Fruit fly (Drosophila melanogaster) whole organism, wandering third instar larva: ENCODE results near the gene Cpsf5.

ENCODE experiments used
- Abd-B ChIP-seq: fragments of >200 bp; optimal IDR thresholded peaks from 2 replicates; lab custom pipeline; 2017; ENCODE audit warnings: missing biosample characterization, missing genetic modification characterization
- CG32264 ChIP-seq: fragments of 200-800 bp; sonication (Bioruptor generic); optimal IDR thresholded peaks from 2 replicates; lab custom pipeline; 2016; ENCODE audit warnings: missing biosample characterization, missing genetic modification characterization
- CG9705 ChIP-seq: fragments of 200-800 bp; sonication (Bioruptor generic); optimal IDR thresholded peaks from 2 replicates; lab custom pipeline; 2018; ENCODE audit warnings: missing biosample characterization, mild to moderate bottlenecking, missing genetic modification characterization
- CrebA ChIP-seq: fragments of 200-800 bp; sonication (Bioruptor generic); optimal IDR thresholded peaks from 2 replicates; lab custom pipeline; 2016; ENCODE audit warnings: missing biosample characterization, mild to moderate bottlenecking, missing genetic modification characterization, borderline replicate concordance
- Dfd ChIP-seq: fragments of >200 bp; optimal IDR thresholded peaks from 2 replicates; lab custom pipeline; 2017; ENCODE audit warnings: missing biosample characterization, missing genetic modification characterization
- Dif ChIP-seq: fragments of 200-275, 200-300 bp; sonication (Bioruptor generic); optimal IDR thresholded peaks from 2 replicates; lab custom pipeline; 2018; ENCODE audit warnings: missing biosample characterization, missing genetic modification characterization; ENCODE audit not compliant: partially characterized antibody
- GATAd ChIP-seq: sonication (Bioruptor generic); optimal IDR thresholded peaks from 2 replicates; lab custom pipeline; 2016; ENCODE audit warnings: missing biosample characterization, missing genetic modification characterization
- HLH106 ChIP-seq: fragments of 200-800 bp; optimal IDR thresholded peaks from 3 replicates; lab custom pipeline; 2019; ENCODE audit warnings: missing biosample characterization, mild to moderate bottlenecking, missing genetic modification characterization, moderate library complexity
- Hnf4 ChIP-seq: fragments of 200-800 bp; sonication (Bioruptor generic); optimal IDR thresholded peaks from 2 replicates; lab custom pipeline; 2016; ENCODE audit warnings: missing biosample characterization, mild to moderate bottlenecking, missing genetic modification characterization
- Hr78 ChIP-seq: fragments of >200 bp; optimal IDR thresholded peaks from 2 replicates; lab custom pipeline; 2017; ENCODE audit warnings: missing biosample characterization, missing genetic modification characterization
- Hr83 ChIP-seq: fragments of 200-300 bp; sonication (Bioruptor generic); optimal IDR thresholded peaks from 2 replicates; lab custom pipeline; 2016; ENCODE audit warnings: missing biosample characterization, mild to moderate bottlenecking, missing genetic modification characterization, moderate library complexity; ENCODE audit not compliant: poor library complexity, severe bottlenecking
- Jra ChIP-seq: sonication (Bioruptor generic); optimal IDR thresholded peaks from 2 replicates; lab custom pipeline; 2016; ENCODE audit warnings: missing biosample characterization, missing genetic modification characterization
- Mio ChIP-seq: sonication (Bioruptor generic); optimal IDR thresholded peaks from 2 replicates; lab custom pipeline; 2016; ENCODE audit warnings: missing biosample characterization, missing genetic modification characterization
- Myc ChIP-seq: fragments of >200 bp; optimal IDR thresholded peaks from 2 replicates; lab custom pipeline; 2017
- N ChIP-seq: fragments of >200 bp; optimal IDR thresholded peaks from 2 replicates; lab custom pipeline; 2018; ENCODE audit warnings: missing biosample characterization, missing external identifiers, missing genetic modification characterization
- OdsH ChIP-seq: fragments of 200-800 bp; sonication (Bioruptor generic); optimal IDR thresholded peaks from 2 replicates; lab custom pipeline; 2016; ENCODE audit warnings: missing biosample characterization, mild to moderate bottlenecking, missing genetic modification characterization
- Rel ChIP-seq, 2 experiments: fragments of 200-800 bp; sonication (Bioruptor generic) in 1 of 2; optimal IDR thresholded peaks; 2 replicates in 1 of 2; 3 replicates in 1 of 2; lab custom pipeline; 2016 to 2019; ENCODE audit warnings: mild to moderate bottlenecking in 2 of 2, missing biosample characterization in 2 of 2, missing genetic modification characterization in 2 of 2, moderate library complexity in 1 of 2
- Sp1 ChIP-seq: fragments of 200-800 bp; sonication (Bioruptor generic); optimal IDR thresholded peaks from 3 replicates; lab custom pipeline; 2019; ENCODE audit warnings: missing biosample characterization, mild to moderate bottlenecking, missing genetic modification characterization, moderate library complexity
- Vsx2 ChIP-seq: fragments of 200-300, 225-300 bp; sonication (Bioruptor generic); optimal IDR thresholded peaks from 2 replicates; lab custom pipeline; 2018; ENCODE audit warnings: missing biosample characterization, missing genetic modification characterization; ENCODE audit not compliant: partially characterized antibody
- br ChIP-seq: fragments of 200-800 bp; sonication (Bioruptor generic); optimal IDR thresholded peaks from 2 replicates; lab custom pipeline; 2016; ENCODE audit warnings: missing biosample characterization, missing genetic modification characterization
- brk ChIP-seq: fragments of 200-800 bp; sonication (Bioruptor generic); optimal IDR thresholded peaks from 2 replicates; lab custom pipeline; 2016; ENCODE audit warnings: missing biosample characterization, mild to moderate bottlenecking, missing genetic modification characterization
- dl ChIP-seq, 2 experiments: fragments of 175-275, 200-275 bp in 1 of 2; fragments of 200-275 bp in 1 of 2; sonication (Bioruptor generic); optimal IDR thresholded peaks; lab custom pipeline; 2018; ENCODE audit warnings: mild to moderate bottlenecking in 2 of 2, missing biosample characterization in 2 of 2, missing genetic modification characterization in 2 of 2, moderate library complexity in 2 of 2; ENCODE audit not compliant: partially characterized antibody in 2 of 2, insufficient read depth in 1 of 2
- dmrt93B ChIP-seq: fragments of 200-800 bp; sonication (Bioruptor generic); optimal IDR thresholded peaks from 2 replicates; lab custom pipeline; 2018; ENCODE audit warnings: missing biosample characterization, mild to moderate bottlenecking, missing genetic modification characterization
- dsf ChIP-seq: sonication (Bioruptor generic); optimal IDR thresholded peaks from 2 replicates; lab custom pipeline; 2016; ENCODE audit warnings: missing biosample characterization, missing genetic modification characterization, borderline replicate concordance
- ey ChIP-seq: fragments of 200-800 bp; sonication (Bioruptor generic); optimal IDR thresholded peaks from 2 replicates; lab custom pipeline; 2016; ENCODE audit warnings: missing biosample characterization, missing genetic modification characterization
- foxo ChIP-seq, 2 experiments: fragments of 200-800 bp; sonication (Bioruptor generic); optimal IDR thresholded peaks; 2 replicates in 1 of 2; 3 replicates in 1 of 2; lab custom pipeline; 2016 to 2017; ENCODE audit warnings: missing biosample characterization in 2 of 2, missing genetic modification characterization in 2 of 2
- fru ChIP-seq: fragments of 200-800 bp; sonication (Bioruptor generic); optimal IDR thresholded peaks from 3 replicates; lab custom pipeline; 2016; ENCODE audit warnings: missing biosample characterization, mild to moderate bottlenecking, missing genetic modification characterization
- h ChIP-seq: fragments of 200-800 bp; sonication (Bioruptor generic); optimal IDR thresholded peaks from 3 replicates; lab custom pipeline; 2016; ENCODE audit warnings: missing biosample characterization, mild to moderate bottlenecking, missing genetic modification characterization
- jim ChIP-seq: fragments of 175-275, 200-325 bp; sonication (Bioruptor generic); optimal IDR thresholded peaks from 2 replicates; lab custom pipeline; 2016; ENCODE audit warnings: missing biosample characterization, mild to moderate bottlenecking, missing genetic modification characterization
- lola ChIP-seq: fragments of >200 bp; optimal IDR thresholded peaks from 2 replicates; lab custom pipeline; 2017; ENCODE audit warnings: missing biosample characterization, missing genetic modification characterization
- pan ChIP-seq: fragments of >200 bp; optimal IDR thresholded peaks from 2 replicates; lab custom pipeline; 2017
- psq ChIP-seq: fragments of 200-800 bp; sonication (Bioruptor generic); optimal IDR thresholded peaks from 3 replicates; lab custom pipeline; 2017; ENCODE audit warnings: missing biosample characterization, mild to moderate bottlenecking, missing genetic modification characterization, moderate library complexity
- rgr ChIP-seq: fragments of 200-800 bp; sonication (Bioruptor generic); optimal IDR thresholded peaks from 3 replicates; lab custom pipeline; 2016; ENCODE audit warnings: missing biosample characterization, mild to moderate bottlenecking, missing genetic modification characterization
- sage ChIP-seq: fragments of 200-800 bp; sonication (Bioruptor generic); optimal IDR thresholded peaks from 2 replicates; lab custom pipeline; 2016; ENCODE audit warnings: missing biosample characterization, mild to moderate bottlenecking, missing genetic modification characterization
- sv ChIP-seq: fragments of 200-800 bp; sonication (Bioruptor generic); optimal IDR thresholded peaks from 3 replicates; lab custom pipeline; 2016; ENCODE audit warnings: missing biosample characterization, missing genetic modification characterization
- tai ChIP-seq: sonication (Bioruptor generic); optimal IDR thresholded peaks from 2 replicates; lab custom pipeline; 2016; ENCODE audit warnings: missing biosample characterization, missing genetic modification characterization
- usp ChIP-seq: fragments of >200 bp; optimal IDR thresholded peaks from 2 replicates; lab custom pipeline; 2017; ENCODE audit warnings: missing biosample characterization, missing genetic modification characterization
- woc ChIP-seq: sonication (Bioruptor generic); optimal IDR thresholded peaks from 2 replicates; lab custom pipeline; 2016; ENCODE audit warnings: missing biosample characterization, mild to moderate bottlenecking, missing genetic modification characterization

Gene Cpsf5

DNA sequence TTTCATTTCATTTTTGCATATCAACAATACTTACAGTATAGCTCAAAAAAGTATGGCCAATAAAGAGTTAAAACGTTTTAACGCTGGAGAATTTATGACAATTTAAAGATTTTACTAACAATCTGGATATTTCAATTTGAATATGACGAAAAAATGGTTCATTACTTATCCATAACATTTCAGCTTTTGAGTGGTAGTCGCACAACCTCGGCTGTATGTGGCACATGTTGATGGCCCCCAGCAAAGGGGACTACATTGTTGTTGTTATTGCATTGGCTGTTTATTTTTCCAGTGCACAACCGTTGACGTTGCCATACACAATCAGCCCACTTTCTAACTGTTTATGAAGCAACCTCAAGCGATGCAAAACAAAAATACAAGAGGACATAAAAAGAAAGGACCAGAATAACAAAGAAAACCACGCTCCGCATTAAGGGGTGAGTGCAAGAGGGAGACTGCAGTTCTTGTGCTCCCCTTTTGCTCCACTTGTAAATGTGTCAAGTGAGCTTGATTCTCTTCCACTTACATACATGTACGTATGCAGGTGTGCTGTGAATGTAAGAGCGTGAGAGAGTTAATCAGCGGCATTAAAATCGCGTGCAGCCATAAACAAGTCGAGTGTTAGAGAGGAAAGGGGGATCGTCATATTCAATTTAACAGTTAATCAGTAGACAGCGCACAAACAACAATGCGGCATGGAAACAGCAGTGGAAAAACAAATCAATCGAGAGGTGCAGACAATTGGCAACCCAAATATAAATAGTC lies 9.4 kb downstream of the Cpsf5 start:
- TF ChIP-seq psq (GFP tag; lab: Kevin White, UChicago) (peak; percentile 86), Dfd (GFP tag; lab: Kevin White, UChicago) (no peak), usp (GFP tag; lab: Kevin White, UChicago) (no peak), Hr83 (GFP tag; lab: Kevin White, UChicago) (no peak), Sp1 (GFP tag; lab: Kevin White, UChicago) (peak; percentile 90), Rel (GFP tag; optimal IDR thresholded peaks at IDR 0.05; lab: Kevin White, UChicago) (peak; percentile 46), Rel (tag; optimal IDR thresholded peaks at IDR 0.05; lab: Kevin White, UChicago) (peak; percentile 66), N (GFP tag; lab: Kevin White, UChicago) (no peak), Hr78 (no peak), HLH106 (tag; lab: Kevin White, UChicago) (peak; percentile 91), sage (GFP tag; lab: Kevin White, UChicago) (peak; percentile 71), Hnf4 (peak; percentile 87), jim (GFP tag; lab: Kevin White, UChicago) (no peak), sv (GFP tag; lab: Kevin White, UChicago) (no peak), Jra (GFP tag; lab: Kevin White, UChicago) (peak; percentile 88), dsf (peak; percentile 27), dmrt93B (GFP tag; lab: Kevin White, UChicago) (peak; percentile 80), woc (GFP tag; lab: Kevin White, UChicago) (peak; percentile 77), brk (GFP tag; lab: Kevin White, UChicago) (peak; percentile 38), br (GFP tag; lab: Kevin White, UChicago) (peak; percentile 95), tai (GFP tag; lab: Kevin White, UChicago) (peak; percentile 78), dl (GFP tag; optimal IDR thresholded peaks at IDR 0.05; lab: Kevin White, UChicago; ENCODE audit: insufficient read depth in 1 of 2, partially characterized antibody in 2 of 2) (no peak), pan (lab: Kevin White, UChicago) (no peak), Abd-B (GFP tag; lab: Kevin White, UChicago) (no peak), Mio (GFP tag; lab: Kevin White, UChicago) (peak; percentile 27), Vsx2 (GFP tag; lab: Kevin White, UChicago) (no peak), CrebA (GFP tag; lab: Kevin White, UChicago) (no peak), Myc (lab: Kevin White, UChicago) (no peak), GATAd (GFP tag; lab: Kevin White, UChicago) (peak; percentile 12), lola (GFP tag; lab: Kevin White, UChicago) (no peak), rgr (GFP tag; lab: Kevin White, UChicago) (peak; percentile 88), foxo (GFP tag; optimal IDR thresholded peaks at IDR 0.05; lab: Kevin White, UChicago) (peak; percentile 60 to 92), fru (GFP tag; lab: Kevin White, UChicago) (peak; percentile 94), CG9705 (peak; percentile 62), OdsH (GFP tag; lab: Kevin White, UChicago) (peak; percentile 90), Dif (GFP tag; lab: Kevin White, UChicago) (no peak), h (peak; percentile 90), CG32264 (GFP tag; lab: Kevin White, UChicago) (peak; percentile 86), ey (peak; percentile 93)

DNA sequence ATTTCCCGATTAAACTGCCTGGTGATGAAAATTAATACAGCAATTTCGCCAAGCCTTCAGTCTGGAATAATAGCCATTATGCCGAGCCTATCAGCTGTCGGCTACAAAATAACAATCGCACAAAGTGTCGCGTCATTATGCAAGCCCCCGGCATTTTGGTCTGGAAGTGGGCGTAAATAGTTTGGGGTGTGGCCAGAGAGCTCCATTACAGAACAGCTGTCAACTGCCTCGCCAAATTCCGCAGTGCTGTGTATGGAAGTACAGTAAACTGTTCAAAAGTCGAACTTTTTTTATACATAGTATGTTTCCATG lies 9.9 kb downstream of the Cpsf5 start:
- TF ChIP-seq rgr (GFP tag; lab: Kevin White, UChicago) (no peak), foxo (GFP tag; optimal IDR thresholded peaks at IDR 0.05; lab: Kevin White, UChicago) (no peak), Hnf4 (no peak), h (no peak), Vsx2 (GFP tag; lab: Kevin White, UChicago) (no peak), Jra (GFP tag; lab: Kevin White, UChicago) (no peak), Hr78 (no peak), Mio (GFP tag; lab: Kevin White, UChicago) (no peak), CrebA (GFP tag; lab: Kevin White, UChicago) (no peak), N (GFP tag; lab: Kevin White, UChicago) (no peak), dl (GFP tag; optimal IDR thresholded peaks at IDR 0.05; lab: Kevin White, UChicago; ENCODE audit: insufficient read depth in 1 of 2, partially characterized antibody in 2 of 2) (no peak)
